Fruit fly (Drosophila melanogaster): ENCODE results near the gene pn.

Gene pn

dm6 chrX:2145114-2145513 lies 35.9 kb upstream of the pn start, which contains the start of gene Pgd (continued):
- TF ChIP-seq CG14860 (GFP tag; IDR thresholded peaks at IDR 0.05; ENCODE audit: partially characterized antibody): 0 out of 3 replicates have a peak, but pooled peaks have one; percentile 12
- no peak for TF ChIP-seq CG10209 (GFP tag; optimal IDR thresholded peaks at IDR 0.05)
- TF ChIP-seq NFAT (GFP tag; IDR thresholded peaks at IDR 0.05): no peak
- TF ChIP-seq Camta (GFP tag; optimal IDR thresholded peaks at IDR 0.05): no peak
- no peak for TF ChIP-seq CG10267 (tag; optimal IDR thresholded peaks at IDR 0.05)
- TF ChIP-seq Lim3 (GFP tag; IDR thresholded peaks at IDR 0.05): no peak
- no peak for TF ChIP-seq CG6175 (GFP tag; IDR thresholded peaks at IDR 0.05)
- TF ChIP-seq br (optimal IDR thresholded peaks at IDR 0.05): no peak
- no peak for TF ChIP-seq Elba2 (GFP tag; optimal IDR thresholded peaks at IDR 0.05)
- no peak for TF ChIP-seq gsb-n (tag; optimal IDR thresholded peaks at IDR 0.05)
- TF ChIP-seq Opbp (GFP tag; IDR thresholded peaks at IDR 0.05; ENCODE audit: partially characterized antibody): peak; percentile 62
- TF ChIP-seq CG1647 (GFP tag; optimal IDR thresholded peaks at IDR 0.05): no peak
- no peak for TF ChIP-seq pan (optimal IDR thresholded peaks at IDR 0.05)
- peak in 1 of 2 experiments; percentile 29 for TF ChIP-seq pan (GFP tag; optimal IDR thresholded peaks at IDR 0.05 in 1 of 2, IDR thresholded peaks at IDR 0.05 in 1 of 2)
- TF ChIP-seq Spps (tag; optimal IDR thresholded peaks at IDR 0.05): no peak
- TF ChIP-seq CG13624 (GFP tag; optimal IDR thresholded peaks at IDR 0.05): no peak
- TF ChIP-seq CG1233 (GFP tag; optimal IDR thresholded peaks at IDR 0.05): no peak
- peak; percentile 23 for TF ChIP-seq Hmr (GFP tag; optimal IDR thresholded peaks at IDR 0.05)
- TF ChIP-seq Sry-δ (GFP tag; optimal IDR thresholded peaks at IDR 0.05): peak; percentile 59
- TF ChIP-seq CG10979 (tag; optimal IDR thresholded peaks at IDR 0.05): no peak
- TF ChIP-seq chif (GFP tag; optimal IDR thresholded peaks at IDR 0.05): no peak
- TF ChIP-seq dmrt11E (tag; optimal IDR thresholded peaks at IDR 0.05): no peak
- TF ChIP-seq CG6854 (GFP tag; optimal IDR thresholded peaks at IDR 0.05): peak; percentile 14
- TF ChIP-seq scrt (GFP tag; optimal IDR thresholded peaks at IDR 0.05): no peak
- TF ChIP-seq so (GFP tag; IDR thresholded peaks at IDR 0.05): no peak
- no peak for TF ChIP-seq Gsc (GFP tag; IDR thresholded peaks at IDR 0.05)
- peak; percentile 79 for TF ChIP-seq CG13287 (GFP tag; IDR thresholded peaks at IDR 0.05; ENCODE audit: partially characterized antibody)
- no peak for TF ChIP-seq CG1792 (GFP tag; optimal IDR thresholded peaks at IDR 0.05)
- no peak for TF ChIP-seq CG4854 (GFP tag; optimal IDR thresholded peaks at IDR 0.05)
- peak in 1 of 2 experiments; percentile 23 for TF ChIP-seq Hr78 (GFP tag; optimal IDR thresholded peaks at IDR 0.05)
- TF ChIP-seq Dbx (GFP tag; IDR thresholded peaks at IDR 0.05): no peak
- TF ChIP-seq HLH4C (GFP tag; IDR thresholded peaks at IDR 0.05; ENCODE audit: partially characterized antibody): peak; percentile 51; the same call in 2 of the 3 replicates
- peak; percentile 79 for TF ChIP-seq unc-4 (GFP tag; IDR thresholded peaks at IDR 0.05; ENCODE audit: partially characterized antibody)
- peak; percentile 82 for TF ChIP-seq E2f2 (GFP tag; IDR thresholded peaks at IDR 0.05)
- 0 out of 3 replicates have a peak, but pooled peaks have one; percentile 5 for TF ChIP-seq ci (GFP tag; IDR thresholded peaks at IDR 0.05)
- no peak for TF ChIP-seq sr (GFP tag; IDR thresholded peaks at IDR 0.05)
- TF ChIP-seq CG10321 (GFP tag; IDR thresholded peaks at IDR 0.05): no peak
- TF ChIP-seq CG9437 (GFP tag; optimal IDR thresholded peaks at IDR 0.05): no peak
- 0 out of 3 replicates have a peak, but pooled peaks have one; percentile 32 for TF ChIP-seq CG7963 (GFP tag; IDR thresholded peaks at IDR 0.05; ENCODE audit: partially characterized antibody)
- peak; percentile 58; the same call in 2 of the 3 replicates for TF ChIP-seq Doc3 (GFP tag; IDR thresholded peaks at IDR 0.05; ENCODE audit: partially characterized antibody)
- no peak for TF ChIP-seq CG10462 (GFP tag; optimal IDR thresholded peaks at IDR 0.05)
- TF ChIP-seq CG10147 (GFP tag; optimal IDR thresholded peaks at IDR 0.05): no peak
- TF ChIP-seq eve (GFP tag; optimal IDR thresholded peaks at IDR 0.05): no peak
- TF ChIP-seq ftz-f1 (GFP tag; optimal IDR thresholded peaks at IDR 0.05): peak; percentile 63
- TF ChIP-seq Drgx (GFP tag; IDR thresholded peaks at IDR 0.05): no peak
- TF ChIP-seq CTCF (GFP tag; optimal IDR thresholded peaks at IDR 0.05): no peak
- peak; percentile 50; the same call in 2 of the 3 replicates for TF ChIP-seq CG34224 (GFP tag; IDR thresholded peaks at IDR 0.05; ENCODE audit: partially characterized antibody)
- TF ChIP-seq CG4360 (GFP tag; IDR thresholded peaks at IDR 0.05): no peak
- TF ChIP-seq Med (GFP tag): peak; percentile 49
- peak; percentile 70; the same call in 1 of the 4 replicates for TF ChIP-seq chinmo (GFP tag; IDR thresholded peaks at IDR 0.05; ENCODE audit: partially characterized antibody)
- TF ChIP-seq CG31388 (GFP tag; optimal IDR thresholded peaks at IDR 0.05): no peak
